Worm (Caenorhabditis elegans) whole organism, L3 larva: ENCODE results near the gene T25E12.16.

Source experiments
- fos-1 ChIP-seq: fragments of 150-350 bp; optimal IDR thresholded peaks from 2 replicates; lab custom pipeline; 2014; ENCODE audit warnings: missing biosample characterization, missing genetic modification characterization
- lin-39 ChIP-seq: fragments of 150-350 bp; optimal IDR thresholded peaks from 2 replicates; lab custom pipeline; 2018; ENCODE audit warnings: missing biosample characterization, missing genetic modification reagents, missing genetic modification characterization
- nfya-1 ChIP-seq: sonication (generic microtip); optimal IDR thresholded peaks from 2 replicates; lab custom pipeline; 2017; ENCODE audit warnings: missing genetic modification characterization, mild to moderate bottlenecking, missing compliant biosample characterization, antibody characterized with exemption, moderate library complexity; ENCODE audit not compliant: insufficient read depth
- zag-1 ChIP-seq: fragments of 150-350 bp; optimal IDR thresholded peaks from 2 replicates; lab custom pipeline; 2014; ENCODE audit warnings: missing biosample characterization, missing genetic modification characterization
- ztf-11 ChIP-seq: fragments of 150-350 bp; optimal IDR thresholded peaks from 2 replicates; lab custom pipeline; 2014; ENCODE audit warnings: missing biosample characterization, missing genetic modification characterization
- ztf-4 ChIP-seq: fragments of 150-350 bp; optimal IDR thresholded peaks from 2 replicates; lab custom pipeline; 2014; ENCODE audit warnings: missing biosample characterization, missing genetic modification characterization

ce11 chrV:16779281-16779597, 45.7 kb upstream of the T25E12.16 start:
- no peak for TF ChIP-seq fos-1 (tag; lab: Kevin White, UChicago)
- no peak for TF ChIP-seq zag-1
- no peak for TF ChIP-seq nfya-1 (tag; lab: Kevin White, UChicago)
- TF ChIP-seq lin-39 (tag; lab: Kevin White, UChicago) = no peak
- TF ChIP-seq ztf-11 (tag; lab: Kevin White, UChicago) = no peak
- TF ChIP-seq ztf-4 = no peak
